Fruit fly (Drosophila melanogaster): ENCODE results near the gene Ctps.
A peak's percentile ranks its signal among the peaks of the same experiment; 100 is the strongest.

Gene Ctps

dm6 chr3L:15146643-15147187 lies 49.0 kb downstream of the Ctps start, which contains the start of gene FucTA:
Gene FucTA, plus strand, starts transcription at chr3L:15147137.
- no peak for TF ChIP-seq OdsH (GFP tag; optimal IDR thresholded peaks at IDR 0.05)
- TF ChIP-seq GATAd (GFP tag; optimal IDR thresholded peaks at IDR 0.05) = no peak
- no peak for TF ChIP-seq Dif (GFP tag; optimal IDR thresholded peaks at IDR 0.05; ENCODE audit: partially characterized antibody)
- TF ChIP-seq CrebA (GFP tag; optimal IDR thresholded peaks at IDR 0.05; ENCODE audit: borderline replicate concordance) = no peak
- no peak for TF ChIP-seq jim (GFP tag; optimal IDR thresholded peaks at IDR 0.05)
- TF ChIP-seq Vsx2 (GFP tag; optimal IDR thresholded peaks at IDR 0.05; ENCODE audit: partially characterized antibody) = no peak
- TF ChIP-seq N (GFP tag; optimal IDR thresholded peaks at IDR 0.05) = no peak

- TF ChIP-seq rgr (GFP tag; optimal IDR thresholded peaks at IDR 0.05) (peak; percentile 78), CG9705 (GFP tag; optimal IDR thresholded peaks at IDR 0.05) (peak; percentile 0), GATAd (GFP tag; optimal IDR thresholded peaks at IDR 0.05) (no peak), OdsH (GFP tag; optimal IDR thresholded peaks at IDR 0.05) (peak; percentile 66), jim (GFP tag; optimal IDR thresholded peaks at IDR 0.05) (no peak), woc (GFP tag; optimal IDR thresholded peaks at IDR 0.05) (no peak), foxo (GFP tag; optimal IDR thresholded peaks at IDR 0.05) (peak in 1 of 2 experiments; percentile 55), h (GFP tag; optimal IDR thresholded peaks at IDR 0.05) (peak; percentile 76), Hr83 (GFP tag; optimal IDR thresholded peaks at IDR 0.05; ENCODE audit: poor library complexity, severe bottlenecking) (peak; percentile 97), br (GFP tag; optimal IDR thresholded peaks at IDR 0.05) (peak; percentile 36), psq (GFP tag; optimal IDR thresholded peaks at IDR 0.05) (peak; percentile 18)
Measured at dm6 chr3L:15150028-15150427, 52.3 kb downstream of the Ctps start.

- TF ChIP-seq foxo (GFP tag; optimal IDR thresholded peaks at IDR 0.05) = no peak
- TF ChIP-seq rgr (GFP tag; optimal IDR thresholded peaks at IDR 0.05) = no peak
- TF ChIP-seq sv (GFP tag; optimal IDR thresholded peaks at IDR 0.05) = peak; percentile 35
- no peak for TF ChIP-seq Hr78 (GFP tag; optimal IDR thresholded peaks at IDR 0.05)
- no peak for TF ChIP-seq Dif (GFP tag; optimal IDR thresholded peaks at IDR 0.05; ENCODE audit: partially characterized antibody)
- no peak for TF ChIP-seq br (GFP tag; optimal IDR thresholded peaks at IDR 0.05)
- TF ChIP-seq ey (GFP tag; optimal IDR thresholded peaks at IDR 0.05) = peak; percentile 46
- TF ChIP-seq sage (GFP tag; optimal IDR thresholded peaks at IDR 0.05) = no peak
- no peak for TF ChIP-seq Vsx2 (GFP tag; optimal IDR thresholded peaks at IDR 0.05; ENCODE audit: partially characterized antibody)
- no peak for TF ChIP-seq dsf (GFP tag; optimal IDR thresholded peaks at IDR 0.05; ENCODE audit: borderline replicate concordance)
- peak; percentile 63 for TF ChIP-seq HLH106 (tag; optimal IDR thresholded peaks at IDR 0.05)
- no peak for TF ChIP-seq pan (optimal IDR thresholded peaks at IDR 0.05)
- no peak for TF ChIP-seq jim (GFP tag; optimal IDR thresholded peaks at IDR 0.05)
- TF ChIP-seq Hnf4 (GFP tag; optimal IDR thresholded peaks at IDR 0.05) = no peak
- no peak for TF ChIP-seq Hr83 (GFP tag; optimal IDR thresholded peaks at IDR 0.05; ENCODE audit: poor library complexity, severe bottlenecking)
- TF ChIP-seq N (GFP tag; optimal IDR thresholded peaks at IDR 0.05) = no peak
- TF ChIP-seq psq (GFP tag; optimal IDR thresholded peaks at IDR 0.05) = peak; percentile 40
- TF ChIP-seq Sp1 (GFP tag; optimal IDR thresholded peaks at IDR 0.05) = peak; percentile 61
- TF ChIP-seq CG9705 (GFP tag; optimal IDR thresholded peaks at IDR 0.05) = peak; percentile 60
- TF ChIP-seq usp (GFP tag; optimal IDR thresholded peaks at IDR 0.05) = no peak
- no peak for TF ChIP-seq dl (GFP tag; optimal IDR thresholded peaks at IDR 0.05; ENCODE audit: insufficient read depth in 1 of 2, partially characterized antibody in 2 of 2)
- no peak for TF ChIP-seq Dfd (GFP tag; optimal IDR thresholded peaks at IDR 0.05)
- no peak for TF ChIP-seq Jra (GFP tag; optimal IDR thresholded peaks at IDR 0.05)
- no peak for TF ChIP-seq OdsH (GFP tag; optimal IDR thresholded peaks at IDR 0.05)
- TF ChIP-seq dmrt93B (GFP tag; optimal IDR thresholded peaks at IDR 0.05) = no peak
- no peak for TF ChIP-seq Rel (GFP tag; optimal IDR thresholded peaks at IDR 0.05)
- TF ChIP-seq Rel (tag; optimal IDR thresholded peaks at IDR 0.05) = no peak
- TF ChIP-seq woc (GFP tag; optimal IDR thresholded peaks at IDR 0.05) = no peak
- TF ChIP-seq Mio (GFP tag; optimal IDR thresholded peaks at IDR 0.05) = no peak
- TF ChIP-seq lola (GFP tag; optimal IDR thresholded peaks at IDR 0.05) = no peak
- TF ChIP-seq Myc (optimal IDR thresholded peaks at IDR 0.05) = no peak
- no peak for TF ChIP-seq brk (GFP tag; optimal IDR thresholded peaks at IDR 0.05)
Measured at dm6 chr3L:15158330-15159114, 60.8 kb downstream of the Ctps start, which contains the start of the genes Msh6 and Prp31. Gene Msh6, minus strand, starts transcription at chr3L:15158562. Gene Prp31, plus strand, starts transcription at chr3L:15159100.

Measured in whole organism, wandering third instar larva.